Worm (Caenorhabditis elegans) whole organism, L1 larva: ENCODE data around the gene irld-25.

Experiments used
- C04F5.9 ChIP-seq: sonication (generic microtip); optimal IDR thresholded peaks from 2 replicates; lab custom pipeline; 2016; ENCODE audit warnings: missing genetic modification characterization, missing compliant biosample characterization
- C16A3.4 ChIP-seq: fragments of 150-350 bp; optimal IDR thresholded peaks from 2 replicates; lab custom pipeline; 2014; ENCODE audit warnings: missing biosample characterization, missing genetic modification characterization
- C34B4.2 ChIP-seq: sonication (generic microtip); optimal IDR thresholded peaks from 2 replicates; lab custom pipeline; 2017; ENCODE audit warnings: mild to moderate bottlenecking, missing genetic modification characterization, missing compliant biosample characterization
- Y116A8C.19 ChIP-seq: sonication (generic microtip); optimal IDR thresholded peaks from 2 replicates; lab custom pipeline; 2016; ENCODE audit warnings: missing compliant biosample characterization, missing genetic modification characterization, borderline replicate concordance
- aha-1 ChIP-seq: fragments of 150-350 bp; optimal IDR thresholded peaks from 2 replicates; lab custom pipeline; 2014; ENCODE audit warnings: missing biosample characterization, missing genetic modification characterization
- alr-1 ChIP-seq: fragments of 200-800 bp; sonication (Bioruptor generic); optimal IDR thresholded peaks from 2 replicates; lab custom pipeline; 2018; ENCODE audit warnings: borderline replicate concordance, mild to moderate bottlenecking, missing genetic modification characterization, missing compliant biosample characterization
- aly-2 ChIP-seq: fragments of 150-350 bp; optimal IDR thresholded peaks from 2 replicates; lab custom pipeline; 2014; ENCODE audit warnings: missing biosample characterization, missing genetic modification characterization
- ceh-63 ChIP-seq: fragments of 200-800 bp; sonication (Bioruptor generic); optimal IDR thresholded peaks from 2 replicates; lab custom pipeline; 2018; ENCODE audit warnings: mild to moderate bottlenecking, missing genetic modification characterization, missing compliant biosample characterization
- ceh-8 ChIP-seq: fragments of 200-800 bp; sonication (Bioruptor generic); optimal IDR thresholded peaks from 2 replicates; lab custom pipeline; 2018; ENCODE audit warnings: mild to moderate bottlenecking, missing genetic modification characterization, moderate library complexity, missing compliant biosample characterization
- ceh-88 ChIP-seq: fragments of 200-800 bp; sonication (Bioruptor generic); IDR thresholded peaks from 2 replicates; pipeline ENCODE4 v1.3.6; 2022; ENCODE audit warnings: missing genetic modification characterization, missing compliant biosample characterization
- ces-1 ChIP-seq: fragments of 150-350 bp; optimal IDR thresholded peaks from 2 replicates; lab custom pipeline; 2014; ENCODE audit warnings: missing biosample characterization, missing genetic modification reagents, missing genetic modification characterization
- dpl-1 ChIP-seq, 3 experiments: fragments of 150-350 bp in 2 of 3; sonication (generic microtip) in 1 of 3; optimal IDR thresholded peaks; 2 replicates each; lab custom pipeline; 2014 to 2017; ENCODE audit warnings: missing biosample characterization in 3 of 3, missing genetic modification characterization in 3 of 3, missing genetic modification reagents in 3 of 3
- egl-13 ChIP-seq: sonication (generic microtip); optimal IDR thresholded peaks from 2 replicates; lab custom pipeline; 2016; ENCODE audit warnings: missing genotype, missing genetic modification reagents, missing genetic modification characterization, missing compliant biosample characterization
- egl-27 ChIP-seq, 2 experiments: fragments of 150-350 bp in 1 of 2; sonication (generic microtip); optimal IDR thresholded peaks; 3 replicates each; lab custom pipeline; 2017 to 2018; ENCODE audit warnings: missing biosample characterization in 2 of 2, missing genetic modification characterization in 2 of 2, missing genetic modification reagents in 2 of 2
- elt-2 ChIP-seq: sonication (generic microtip); optimal IDR thresholded peaks from 2 replicates; lab custom pipeline; 2016; ENCODE audit warnings: missing genetic modification characterization, mild to moderate bottlenecking, inconsistent platforms, missing compliant biosample characterization, missing genetic modification reagents
- elt-3 ChIP-seq, 6 experiments: fragments of 150-350 bp in 1 of 6; sonication (generic microtip); optimal IDR thresholded peaks; 2 replicates each; lab custom pipeline; 2017 to 2018; ENCODE audit warnings: missing biosample characterization in 6 of 6, missing genetic modification characterization in 6 of 6, inconsistent platforms in 1 of 6
- ets-5 ChIP-seq: fragments of 200-800 bp; sonication (Bioruptor generic); IDR thresholded peaks from 2 replicates; pipeline ENCODE4 v1.3.6; 2022; ENCODE audit warnings: missing genetic modification characterization, missing compliant biosample characterization
- hlh-17 ChIP-seq: fragments of 200-800 bp; sonication (Bioruptor generic); optimal IDR thresholded peaks from 2 replicates; lab custom pipeline; 2018; ENCODE audit warnings: missing genetic modification characterization, mild to moderate bottlenecking, missing compliant biosample characterization, moderate library complexity, borderline replicate concordance
- hlh-4 ChIP-seq: sonication (generic microtip); optimal IDR thresholded peaks from 2 replicates; lab custom pipeline; 2016; ENCODE audit warnings: mild to moderate bottlenecking, missing genetic modification characterization, missing compliant biosample characterization
- irx-1 ChIP-seq: sonication (generic microtip); optimal IDR thresholded peaks from 2 replicates; lab custom pipeline; 2016; ENCODE audit warnings: missing genetic modification characterization, missing compliant biosample characterization
- isw-1 ChIP-seq: fragments of 200-800 bp; sonication (Bioruptor generic); IDR thresholded peaks from 2 replicates; pipeline ENCODE4 v1.3.6; 2022; ENCODE audit warnings: missing genetic modification characterization, missing compliant biosample characterization
- jun-1 ChIP-seq: fragments of 150-350 bp; optimal IDR thresholded peaks from 2 replicates; lab custom pipeline; 2014; ENCODE audit warnings: missing biosample characterization, missing genetic modification reagents, missing genetic modification characterization
- lin-35 ChIP-seq, 2 experiments: fragments of 150-350 bp; optimal IDR thresholded peaks; 2 replicates each; lab custom pipeline; 2014; ENCODE audit warnings: missing biosample characterization in 2 of 2, missing genetic modification characterization in 2 of 2, missing genetic modification reagents in 2 of 2
- lin-39 ChIP-seq: fragments of 150-350 bp; optimal IDR thresholded peaks from 2 replicates; lab custom pipeline; 2014; ENCODE audit warnings: missing biosample characterization, missing genetic modification reagents, missing genetic modification characterization
- lir-3 ChIP-seq: sonication (generic microtip); optimal IDR thresholded peaks from 2 replicates; lab custom pipeline; 2016; ENCODE audit warnings: mild to moderate bottlenecking, missing genetic modification characterization, moderate library complexity, missing compliant biosample characterization; ENCODE audit not compliant: poor library complexity
- lsy-2 ChIP-seq, 2 experiments: fragments of 150-350 bp; optimal IDR thresholded peaks; 2 replicates each; lab custom pipeline; 2014; ENCODE audit warnings: missing biosample characterization in 2 of 2, missing genetic modification characterization in 2 of 2
- mdl-1 ChIP-seq, 2 experiments: fragments of 150-350 bp; optimal IDR thresholded peaks; 2 replicates each; lab custom pipeline; 2014 to 2017; ENCODE audit warnings: missing biosample characterization in 2 of 2, missing genetic modification characterization in 2 of 2, inconsistent platforms in 1 of 2
- mef-2 ChIP-seq: fragments of 150-350 bp; optimal IDR thresholded peaks from 2 replicates; lab custom pipeline; 2014; ENCODE audit warnings: missing biosample characterization, missing genetic modification characterization
- mep-1 ChIP-seq: fragments of 150-350 bp; optimal IDR thresholded peaks from 2 replicates; lab custom pipeline; 2014; ENCODE audit warnings: missing biosample characterization, missing genetic modification characterization
- nhr-11 ChIP-seq: fragments of 150-350 bp; optimal IDR thresholded peaks from 2 replicates; lab custom pipeline; 2014; ENCODE audit warnings: missing biosample characterization, missing genetic modification characterization
- nhr-19 ChIP-seq: fragments of 200-800 bp; sonication (Bioruptor generic); conservative IDR thresholded peaks from 2 replicates; pipeline ENCODE4 v1.3.6; 2022; ENCODE audit warnings: missing genetic modification characterization, missing compliant biosample characterization
- nhr-20 ChIP-seq: sonication (generic microtip); optimal IDR thresholded peaks from 2 replicates; lab custom pipeline; 2016; ENCODE audit warnings: mild to moderate bottlenecking, missing genetic modification characterization, missing compliant biosample characterization
- nhr-237 ChIP-seq: fragments of 150-350 bp; optimal IDR thresholded peaks from 2 replicates; lab custom pipeline; 2014; ENCODE audit warnings: missing biosample characterization, missing genetic modification characterization
- nhr-28 ChIP-seq: fragments of 150-350 bp; optimal IDR thresholded peaks from 2 replicates; lab custom pipeline; 2014; ENCODE audit warnings: missing biosample characterization, missing genetic modification characterization
- nhr-47 ChIP-seq: sonication (generic microtip); optimal IDR thresholded peaks from 2 replicates; lab custom pipeline; 2016; ENCODE audit warnings: mild to moderate bottlenecking, missing genetic modification characterization, moderate library complexity, missing compliant biosample characterization
- nhr-71 ChIP-seq: sonication (generic microtip); optimal IDR thresholded peaks from 2 replicates; lab custom pipeline; 2016; ENCODE audit warnings: mild to moderate bottlenecking, missing genetic modification characterization, moderate library complexity, missing compliant biosample characterization
- nhr-76 ChIP-seq: sonication (generic microtip); optimal IDR thresholded peaks from 2 replicates; lab custom pipeline; 2017; ENCODE audit warnings: missing biosample characterization, missing genetic modification characterization
- nhr-84 ChIP-seq: sonication (generic microtip); optimal IDR thresholded peaks from 2 replicates; lab custom pipeline; 2017; ENCODE audit warnings: missing biosample characterization, missing genetic modification characterization
- nhr-85 ChIP-seq: sonication (generic microtip); peaks from one replicate; lab custom pipeline; 2016; ENCODE audit warnings: missing genetic modification characterization, inconsistent platforms, missing compliant biosample characterization
- nhr-90 ChIP-seq: sonication (generic microtip); optimal IDR thresholded peaks from 2 replicates; lab custom pipeline; 2016; ENCODE audit warnings: mild to moderate bottlenecking, missing genetic modification characterization, missing compliant biosample characterization; ENCODE audit not compliant: poor library complexity
- rnt-1 ChIP-seq: sonication (generic microtip); optimal IDR thresholded peaks from 2 replicates; lab custom pipeline; 2016; ENCODE audit warnings: mild to moderate bottlenecking, missing genetic modification characterization, moderate library complexity, missing compliant biosample characterization
- skn-1 ChIP-seq: fragments of 150-350 bp; optimal IDR thresholded peaks from 2 replicates; lab custom pipeline; 2014; ENCODE audit warnings: missing biosample characterization, missing genetic modification characterization
- snpc-4 ChIP-seq: fragments of 150-350 bp; optimal IDR thresholded peaks from 2 replicates; lab custom pipeline; 2014; ENCODE audit warnings: missing biosample characterization, missing genetic modification characterization
- sptf-1 ChIP-seq: fragments of 150-350 bp; optimal IDR thresholded peaks from 2 replicates; lab custom pipeline; 2014; ENCODE audit warnings: missing biosample characterization, missing genetic modification characterization
- swsn-7 ChIP-seq: sonication (generic microtip); optimal IDR thresholded peaks from 2 replicates; lab custom pipeline; 2016; ENCODE audit warnings: missing genetic modification characterization, missing compliant biosample characterization
- tbx-2 ChIP-seq: sonication (generic microtip); optimal IDR thresholded peaks from 2 replicates; lab custom pipeline; 2016; ENCODE audit warnings: missing genetic modification characterization, missing compliant biosample characterization
- tlp-1 ChIP-seq: fragments of 150-350 bp; optimal IDR thresholded peaks from 2 replicates; lab custom pipeline; 2014; ENCODE audit warnings: missing biosample characterization, missing genetic modification characterization
- unc-62 ChIP-seq: fragments of 150-350 bp; optimal IDR thresholded peaks from 2 replicates; lab custom pipeline; 2014; ENCODE audit warnings: missing biosample characterization, missing genetic modification reagents, missing genetic modification characterization
- vab-15 ChIP-seq: sonication (generic microtip); optimal IDR thresholded peaks from 2 replicates; lab custom pipeline; 2017; ENCODE audit warnings: missing genotype, mild to moderate bottlenecking, missing genetic modification characterization, missing compliant biosample characterization
- zip-4 ChIP-seq: fragments of 200-800 bp; sonication (Bioruptor generic); optimal IDR thresholded peaks from 2 replicates; lab custom pipeline; 2018; ENCODE audit warnings: mild to moderate bottlenecking, missing genetic modification characterization, moderate library complexity, missing compliant biosample characterization

irld-25 gene

DNA sequence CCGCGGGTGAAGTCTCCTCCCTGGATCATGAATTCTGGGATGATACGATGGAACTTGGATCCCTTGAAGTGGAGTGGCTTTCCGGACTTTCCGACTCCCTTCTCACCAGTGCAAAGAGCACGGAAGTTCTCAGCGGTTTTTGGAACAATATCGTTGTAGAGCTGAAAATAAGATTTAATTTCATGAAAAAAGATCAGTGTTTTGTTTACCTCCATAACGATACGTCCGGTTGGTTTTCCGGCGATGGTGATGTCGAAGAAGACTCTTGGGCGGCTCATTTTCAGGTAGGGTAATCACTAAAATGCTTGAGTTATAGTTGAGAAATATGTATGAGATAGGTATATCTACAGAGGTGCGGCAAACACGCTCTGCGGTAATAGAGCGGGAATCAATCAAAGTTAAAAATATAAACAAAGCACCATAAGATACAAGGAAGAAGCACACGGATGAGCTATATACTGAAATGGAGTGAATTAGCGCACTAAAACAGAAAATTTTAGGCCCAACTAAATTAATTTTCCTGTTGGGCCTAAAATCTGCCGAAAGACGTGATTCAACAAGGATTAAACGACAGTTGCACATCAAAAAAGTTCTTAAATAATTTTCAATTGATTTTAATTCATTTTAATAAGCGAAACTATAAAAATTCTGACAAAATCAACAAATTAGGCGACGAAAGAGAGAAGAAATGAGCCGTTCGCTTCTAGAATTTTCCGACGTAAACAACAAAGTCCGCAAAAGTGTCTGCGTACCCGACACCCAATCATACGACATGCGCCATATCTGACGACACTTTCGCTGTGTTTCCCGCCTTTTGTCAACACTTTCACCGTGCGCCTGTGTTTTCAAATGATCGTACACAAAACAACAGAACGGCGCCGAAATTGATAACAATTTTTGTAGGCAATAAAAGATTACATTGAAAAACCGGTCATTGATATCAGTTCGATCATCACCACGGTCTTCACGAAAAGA, 34.1 kb upstream of the irld-25 start, which contains the start of the genes cyn-7 and bath-36 (continued):
- peak; percentile 75 for TF ChIP-seq egl-13 (tag; lab: Kevin White, UChicago)
- no peak for TF ChIP-seq ceh-63
- no peak for TF ChIP-seq aly-2 (tag; lab: Kevin White, UChicago)
- TF ChIP-seq nhr-85 (tag; lab: Kevin White, UChicago) = peak; percentile 93
- TF ChIP-seq tbx-2 (tag; lab: Kevin White, UChicago) = peak; percentile 83
- TF ChIP-seq zip-4 (GFP tag; lab: Kevin White, UChicago) = peak; percentile 42
- TF ChIP-seq lin-39 (tag; lab: Kevin White, UChicago) = peak; percentile 55
- TF ChIP-seq isw-1 (GFP tag; lab: Robert Waterston, UW) = peak; percentile 67
- peak; percentile 74 for TF ChIP-seq elt-2 (tag; lab: Kevin White, UChicago)
- TF ChIP-seq unc-62 = no peak
- TF ChIP-seq ets-5 = no peak
- peak; percentile 37 for TF ChIP-seq C16A3.4 (tag; lab: Kevin White, UChicago)
- TF ChIP-seq Y116A8C.19 (tag; lab: Kevin White, UChicago) = no peak
- peak; percentile 40 for TF ChIP-seq snpc-4 (tag; lab: Kevin White, UChicago)
- TF ChIP-seq nhr-76 (tag; lab: Kevin White, UChicago) = no peak
- peak; percentile 55 for TF ChIP-seq skn-1
- TF ChIP-seq hlh-17 (GFP tag; lab: Kevin White, UChicago) = no peak
- no peak for TF ChIP-seq ceh-8 (GFP tag; lab: Kevin White, UChicago)
- TF ChIP-seq swsn-7 (tag; lab: Kevin White, UChicago) = peak; percentile 90
- TF ChIP-seq nhr-237 (tag; lab: Kevin White, UChicago) = no peak
- TF ChIP-seq ceh-88 (GFP tag; lab: Robert Waterston, UW) = peak; percentile 20; the same call in 1 of the 2 replicates
- TF ChIP-seq alr-1 (tag; lab: Kevin White, UChicago) = no peak
- TF ChIP-seq irx-1 (tag; lab: Kevin White, UChicago) = peak; percentile 69
- TF ChIP-seq nhr-90 (tag; lab: Kevin White, UChicago) = peak; percentile 87
- peak; percentile 90 for TF ChIP-seq nhr-47
- no peak for TF ChIP-seq tlp-1 (tag; lab: Kevin White, UChicago)
- TF ChIP-seq C34B4.2 = no peak
- no peak for TF ChIP-seq nhr-28 (tag; lab: Kevin White, UChicago)
- no peak for TF ChIP-seq vab-15 (tag; lab: Kevin White, UChicago)
- TF ChIP-seq dpl-1 (GFP tag; optimal IDR thresholded peaks at IDR 0.05; lab: Kevin White, UChicago) = peak; percentile 74 to 83 (median 82)
- peak; percentile 70 for TF ChIP-seq rnt-1
- TF ChIP-seq mep-1 (tag; lab: Kevin White, UChicago) = peak; percentile 85
- TF ChIP-seq nhr-71 = peak; percentile 92
- peak; percentile 87 for TF ChIP-seq nhr-19
- TF ChIP-seq lir-3 (tag; lab: Kevin White, UChicago) = no peak
- TF ChIP-seq mef-2 (tag; lab: Kevin White, UChicago) = peak; percentile 1
- TF ChIP-seq nhr-11 (tag; lab: Kevin White, UChicago) = peak; percentile 31
- TF ChIP-seq hlh-4 (tag; lab: Kevin White, UChicago) = no peak
- TF ChIP-seq ces-1 = no peak
- TF ChIP-seq egl-27 (tag; optimal IDR thresholded peaks at IDR 0.05; lab: Kevin White, UChicago) = no peak
- TF ChIP-seq jun-1 (tag; lab: Kevin White, UChicago) = peak; percentile 75
- TF ChIP-seq nhr-84 = no peak
- peak; percentile 92 for TF ChIP-seq nhr-20 (tag; lab: Kevin White, UChicago)
- no peak for TF ChIP-seq aha-1 (tag; lab: Kevin White, UChicago)
- no peak for TF ChIP-seq sptf-1
- TF ChIP-seq lin-35 (GFP tag; optimal IDR thresholded peaks at IDR 0.05; lab: Kevin White, UChicago) = peak; percentile 83 to 84
- TF ChIP-seq elt-3 (tag; optimal IDR thresholded peaks at IDR 0.05; lab: Kevin White, UChicago) = peak in 2 of 6 experiments; percentile 81 to 92
- peak in 1 of 2 experiments; percentile 71 for TF ChIP-seq mdl-1 (tag; optimal IDR thresholded peaks at IDR 0.05; lab: Kevin White, UChicago)
- TF ChIP-seq C04F5.9 = peak; percentile 21
- TF ChIP-seq lsy-2 (tag; optimal IDR thresholded peaks at IDR 0.05; lab: Kevin White, UChicago) = peak; percentile 76 to 81
